Worm (Caenorhabditis elegans) whole organism, young adult: ENCODE measurements around the gene Y19D2B.2.

Experiments
- B0336.3 ChIP-seq: fragments of 200-800 bp; sonication (Bioruptor generic); IDR thresholded peaks from 2 replicates; pipeline ENCODE4 v1.3.6; 2022; ENCODE audit warnings: missing genetic modification characterization, missing compliant biosample characterization
- F57C9.4 ChIP-seq: sonication (generic microtip); optimal IDR thresholded peaks from 2 replicates; lab custom pipeline; 2017; ENCODE audit warnings: mild to moderate bottlenecking, missing genetic modification characterization, missing compliant biosample characterization
- ekl-4 ChIP-seq: fragments of 200-800 bp; sonication (Bioruptor generic); IDR thresholded peaks from 2 replicates; pipeline ENCODE4 v1.3.6; 2022; ENCODE audit warnings: missing genetic modification reagents, missing genetic modification characterization, missing compliant biosample characterization
- ets-4 ChIP-seq: fragments of 200-800 bp; sonication (Bioruptor generic); optimal IDR thresholded peaks from 2 replicates; lab custom pipeline; 2018; ENCODE audit warnings: mild to moderate bottlenecking, missing genetic modification characterization, missing compliant biosample characterization
- fkh-3 ChIP-seq: sonication (generic microtip); optimal IDR thresholded peaks from 2 replicates; lab custom pipeline; 2016; ENCODE audit warnings: mild to moderate bottlenecking, missing genetic modification characterization, missing compliant biosample characterization
- let-526 ChIP-seq: fragments of 200-800 bp; sonication (Bioruptor generic); IDR thresholded peaks from 2 replicates; pipeline ENCODE4 v1.3.6; 2022; ENCODE audit warnings: missing genetic modification reagents, missing genetic modification characterization, missing compliant biosample characterization
- mel-28 ChIP-seq: sonication (generic microtip); optimal IDR thresholded peaks from 2 replicates; lab custom pipeline; 2016; ENCODE audit warnings: borderline replicate concordance, mild to moderate bottlenecking, missing genetic modification characterization, missing compliant biosample characterization
- rec-8 ChIP-seq, 2 experiments: sonication (generic microtip); optimal IDR thresholded peaks; 2 replicates each; lab custom pipeline; 2016; ENCODE audit warnings: mild to moderate bottlenecking in 2 of 2, missing genetic modification characterization in 2 of 2, missing genetic modification reagents in 2 of 2, missing genotype in 2 of 2, missing biosample characterization in 1 of 2, missing compliant biosample characterization in 1 of 2, moderate library complexity in 1 of 2
- sea-2 ChIP-seq: fragments of 200-800 bp; sonication (Bioruptor generic); IDR thresholded peaks from 2 replicates; pipeline ENCODE4 v1.3.6; 2022; ENCODE audit warnings: missing genetic modification characterization, missing compliant biosample characterization
- snpc-1.1 ChIP-seq: sonication (generic microtip); optimal IDR thresholded peaks from 2 replicates; lab custom pipeline; 2017; ENCODE audit warnings: missing genetic modification characterization, mild to moderate bottlenecking, missing compliant biosample characterization, antibody characterized with exemption, moderate library complexity, missing genotype, missing genetic modification reagents; ENCODE audit not compliant: insufficient read depth
- snpc-4 ChIP-seq, 5 experiments: fragments of 150-350 bp in 1 of 5; sonication (generic microtip) in 4 of 5; optimal IDR thresholded peaks; 2 replicates each; lab custom pipeline; 2014 to 2018; ENCODE audit warnings: missing genetic modification characterization in 5 of 5, missing biosample characterization in 3 of 5, antibody characterized with exemption in 2 of 5, mild to moderate bottlenecking in 2 of 5, missing compliant biosample characterization in 2 of 5, missing genotype in 2 of 5, moderate library complexity in 2 of 5, missing genetic modification reagents in 1 of 5
- unc-130 ChIP-seq: sonication (generic microtip); optimal IDR thresholded peaks from 2 replicates; lab custom pipeline; 2016; ENCODE audit warnings: missing genetic modification reagents, missing genetic modification characterization, missing compliant biosample characterization
- ztf-26 ChIP-seq: sonication (generic microtip); optimal IDR thresholded peaks from 2 replicates; lab custom pipeline; 2017; ENCODE audit warnings: missing genetic modification characterization, missing compliant biosample characterization
- ztf-6 ChIP-seq: fragments of 200-800 bp; sonication (Bioruptor generic); IDR thresholded peaks from 2 replicates; pipeline ENCODE4 v1.3.6; 2022; ENCODE audit warnings: missing genetic modification reagents, missing genetic modification characterization, missing compliant biosample characterization

DNA sequence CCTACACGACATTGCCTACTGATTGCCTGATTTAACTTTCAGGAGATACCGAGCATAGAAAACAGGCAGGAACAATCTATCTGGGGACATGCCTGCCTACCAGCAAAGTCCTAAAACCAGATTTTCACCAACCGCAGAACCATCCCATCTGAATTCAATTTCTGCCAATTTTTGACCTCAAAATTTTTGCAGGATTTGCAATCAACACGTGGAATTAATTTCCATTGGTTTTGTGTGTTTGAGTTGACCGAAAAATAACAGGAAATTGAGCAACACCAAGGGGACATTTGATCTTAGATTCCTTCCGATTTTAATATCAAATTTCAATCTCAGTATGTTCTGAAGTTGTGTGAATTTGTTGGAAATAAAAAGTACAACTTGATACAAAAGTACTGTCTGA, 25.1 kb upstream of the Y19D2B.2 start:
- TF ChIP-seq snpc-4 (GFP tag; optimal IDR thresholded peaks at IDR 0.05; lab: Kevin White, UChicago): no peak
- TF ChIP-seq snpc-4 (tag; optimal IDR thresholded peaks at IDR 0.05; lab: Kevin White, UChicago): no peak
- no peak for TF ChIP-seq ztf-6 (GFP tag; lab: Robert Waterston, UW)
- TF ChIP-seq rec-8 (tag; optimal IDR thresholded peaks at IDR 0.05; lab: Kevin White, UChicago): no peak
- TF ChIP-seq F57C9.4: no peak
- TF ChIP-seq sea-2 (GFP tag; lab: Robert Waterston, UW): no peak
- TF ChIP-seq ztf-26: no peak
- TF ChIP-seq mel-28: no peak
- no peak for TF ChIP-seq ekl-4
- TF ChIP-seq fkh-3 (tag; lab: Kevin White, UChicago): no peak
- no peak for TF ChIP-seq B0336.3 (GFP tag; lab: Robert Waterston, UW)
- TF ChIP-seq unc-130 (GFP tag; lab: Kevin White, UChicago): no peak
- no peak for TF ChIP-seq snpc-1.1 (tag; lab: Kevin White, UChicago)
- TF ChIP-seq ets-4 (GFP tag; lab: Kevin White, UChicago): no peak
- no peak for TF ChIP-seq let-526 (GFP tag; lab: Robert Waterston, UW)
